Worm (Caenorhabditis elegans): ENCODE measurements around the gene C44H9.7.

C44H9.7 gene

ce11 chrV:12819792-12820453 lies 34.7 kb downstream of the C44H9.7 start, which contains the start of the genes ZC443.4 and ugt-18:
ZC443.4 (minus strand) TSS chrV:12819886.
ugt-18 (plus strand) TSS chrV:12820260.
- TF ChIP-seq skn-1 (tag; optimal IDR thresholded peaks at IDR 0.05) (no peak), efl-1 (optimal IDR thresholded peaks at IDR 0.05) (no peak), efl-1 (GFP tag; optimal IDR thresholded peaks at IDR 0.05 in 1 of 2) (no peak), unc-98 (GFP tag; IDR thresholded peaks at IDR 0.05) (no peak), elt-2 (tag; optimal IDR thresholded peaks at IDR 0.05) (peak; percentile 19), tlp-1 (tag; optimal IDR thresholded peaks at IDR 0.05) (no peak), blmp-1 (tag; optimal IDR thresholded peaks at IDR 0.05) (no peak), efl-3 (GFP tag; optimal IDR thresholded peaks at IDR 0.05) (no peak)

ce11 chrV:12819155-12819554 lies 35.5 kb downstream of the C44H9.7 start:
- TF ChIP-seq pax-3 (tag; optimal IDR thresholded peaks at IDR 0.05) (peak; percentile 78), swsn-7 (tag; optimal IDR thresholded peaks at IDR 0.05) (peak; percentile 15), ceh-82 (tag; optimal IDR thresholded peaks at IDR 0.05) (peak in 1 of 3 experiments; percentile 52), snu-23 (GFP tag; optimal IDR thresholded peaks at IDR 0.05) (peak; percentile 18), nhr-85 (tag) (no peak), unc-86 (tag; optimal IDR thresholded peaks at IDR 0.05) (peak; percentile 34), C04F5.9 (tag; optimal IDR thresholded peaks at IDR 0.05) (no peak), egl-13 (tag; optimal IDR thresholded peaks at IDR 0.05) (peak; percentile 5), nhr-71 (tag; optimal IDR thresholded peaks at IDR 0.05) (peak; percentile 56), dpl-1 (GFP tag; optimal IDR thresholded peaks at IDR 0.05) (peak in 1 of 3 experiments; percentile 17), fkh-10 (GFP tag; optimal IDR thresholded peaks at IDR 0.05) (peak; percentile 42), nhr-90 (tag; optimal IDR thresholded peaks at IDR 0.05; ENCODE audit: poor library complexity) (no peak), lir-3 (tag; optimal IDR thresholded peaks at IDR 0.05; ENCODE audit: poor library complexity) (peak; percentile 53), ceh-63 (GFP tag; optimal IDR thresholded peaks at IDR 0.05) (no peak), lin-14 (GFP tag; optimal IDR thresholded peaks at IDR 0.05) (peak; percentile 81), aly-2 (tag; optimal IDR thresholded peaks at IDR 0.05) (no peak), nhr-20 (tag; optimal IDR thresholded peaks at IDR 0.05) (peak; percentile 20), fkh-8 (tag; optimal IDR thresholded peaks at IDR 0.05) (peak; percentile 88), nhr-47 (tag; optimal IDR thresholded peaks at IDR 0.05) (peak; percentile 51), elt-2 (tag; optimal IDR thresholded peaks at IDR 0.05) (no peak), snpc-4 (tag; optimal IDR thresholded peaks at IDR 0.05) (peak; percentile 25), lsy-2 (tag; optimal IDR thresholded peaks at IDR 0.05) (peak in 1 of 2 experiments; percentile 36), dsc-1 (tag; optimal IDR thresholded peaks at IDR 0.05) (peak; percentile 8), xbp-1 (tag; optimal IDR thresholded peaks at IDR 0.05) (peak; percentile 21), rnt-1 (tag; optimal IDR thresholded peaks at IDR 0.05) (no peak), efl-1 (optimal IDR thresholded peaks at IDR 0.05) (no peak), efl-1 (GFP tag; optimal IDR thresholded peaks at IDR 0.05 in 1 of 2) (peak in 1 of 2 experiments; percentile 64), nhr-19 (GFP tag; conservative IDR thresholded peaks at IDR 0.05) (no peak)

- TF ChIP-seq nhr-84 (tag; optimal IDR thresholded peaks at IDR 0.05) (no peak), dsc-1 (tag; optimal IDR thresholded peaks at IDR 0.05) (no peak), vab-15 (tag; optimal IDR thresholded peaks at IDR 0.05) (no peak), mef-2 (tag; optimal IDR thresholded peaks at IDR 0.05) (no peak)
Observed at ce11 chrV:12818486-12818885, 36.2 kb downstream of the C44H9.7 start.

ce11 chrV:12816672-12817071 lies 38.0 kb downstream of the C44H9.7 start:
- peak; percentile 27 for TF ChIP-seq blmp-1 (tag; optimal IDR thresholded peaks at IDR 0.05)
- no peak for TF ChIP-seq irx-1 (tag; optimal IDR thresholded peaks at IDR 0.05)
